Worm (Caenorhabditis elegans): Measurements from ENCODE around the gene K03H9.3.

DNA sequence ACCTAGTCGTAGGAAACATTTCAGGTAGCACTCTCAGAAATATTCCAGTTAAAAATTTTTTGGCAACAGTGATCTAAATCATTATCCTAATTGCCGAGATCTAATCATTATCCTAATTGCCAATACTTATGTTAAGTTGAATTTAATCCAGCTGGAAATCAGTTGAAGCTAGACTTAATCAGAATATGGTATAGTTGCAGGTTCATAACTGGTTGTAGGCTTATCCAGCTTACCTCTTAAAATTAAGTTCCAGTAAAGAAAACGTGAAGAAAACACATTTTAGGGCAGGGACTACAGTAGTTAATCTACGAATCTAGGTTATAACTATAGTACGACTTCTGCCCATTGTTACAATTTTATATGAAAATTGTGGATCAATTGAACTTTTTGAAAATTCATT lies 46.2 kb upstream of the K03H9.3 start:
- no peak for TF ChIP-seq nhr-11 (tag; optimal IDR thresholded peaks at IDR 0.05)
- TF ChIP-seq pat-9 (tag; optimal IDR thresholded peaks at IDR 0.05) = no peak
- TF ChIP-seq fkh-10 (GFP tag; optimal IDR thresholded peaks at IDR 0.05) = no peak
- no peak for TF ChIP-seq K02D7.2 (tag; optimal IDR thresholded peaks at IDR 0.05)
- TF ChIP-seq madf-2 (tag; optimal IDR thresholded peaks at IDR 0.05) = no peak
- TF ChIP-seq pha-4 (tag; optimal IDR thresholded peaks at IDR 0.05) = no peak
- TF ChIP-seq ahr-1 (tag; optimal IDR thresholded peaks at IDR 0.05) = no peak
- TF ChIP-seq lin-11 (tag; optimal IDR thresholded peaks at IDR 0.05) = no peak
- TF ChIP-seq nfya-1 (tag; optimal IDR thresholded peaks at IDR 0.05) = no peak
- TF ChIP-seq pag-3 (tag; optimal IDR thresholded peaks at IDR 0.05; ENCODE audit: borderline replicate concordance) = no peak
- no peak for TF ChIP-seq che-1 (tag; optimal IDR thresholded peaks at IDR 0.05)
- TF ChIP-seq Y22D7AL.16 (tag; optimal IDR thresholded peaks at IDR 0.05) = no peak
- no peak for TF ChIP-seq hlh-30 (tag; optimal IDR thresholded peaks at IDR 0.05; ENCODE audit: insufficient read depth)
- TF ChIP-seq odd-2 (tag; optimal IDR thresholded peaks at IDR 0.05) = no peak
